Fruit fly (Drosophila melanogaster) whole organism, pupa: ENCODE data around the gene CG33223.
A peak's percentile ranks its signal among the peaks of the same experiment; 100 is the strongest.

ENCODE experiments used
- CG10348 ChIP-seq: fragments of 200-800 bp; sonication (Bioruptor generic); IDR thresholded peaks from 2 replicates; pipeline ENCODE4 v1.3.6; 2022; ENCODE audit warnings: missing biosample characterization, missing genetic modification characterization
- CG12605 ChIP-seq: fragments of 200-800 bp; sonication (Bioruptor generic); IDR thresholded peaks from 2 replicates; pipeline ENCODE4 v1.3.6; 2022; ENCODE audit warnings: missing biosample characterization, missing genetic modification characterization
- CG13204 ChIP-seq: fragments of 200-800 bp; sonication (Bioruptor generic); optimal IDR thresholded peaks from 2 replicates; lab custom pipeline; 2018; ENCODE audit warnings: missing biosample characterization, mild to moderate bottlenecking, missing genetic modification characterization, moderate library complexity
- CG14655 ChIP-seq: fragments of 200-800 bp; sonication (Bioruptor generic); optimal IDR thresholded peaks from 3 replicates; lab custom pipeline; 2017; ENCODE audit warnings: mild to moderate bottlenecking, missing biosample characterization, missing genetic modification reagents, missing genetic modification characterization
- CG15710 ChIP-seq: fragments of 200-800 bp; sonication (Bioruptor generic); optimal IDR thresholded peaks from 2 replicates; lab custom pipeline; 2018; ENCODE audit warnings: missing biosample characterization, mild to moderate bottlenecking, missing genetic modification characterization, moderate library complexity
- CG17806 ChIP-seq: fragments of 200-800 bp; sonication (Bioruptor generic); optimal IDR thresholded peaks from 2 replicates; lab custom pipeline; 2018; ENCODE audit warnings: missing biosample characterization, mild to moderate bottlenecking, missing genetic modification characterization, moderate library complexity
- CG32121 ChIP-seq: fragments of 200-800 bp; sonication (Bioruptor generic); IDR thresholded peaks from 2 replicates; pipeline ENCODE4 v1.3.6; 2022; ENCODE audit warnings: missing biosample characterization, missing genetic modification characterization
- CG34367 ChIP-seq: fragments of 200-800 bp; sonication (Bioruptor generic); optimal IDR thresholded peaks from 2 replicates; lab custom pipeline; 2018; ENCODE audit warnings: missing biosample characterization, mild to moderate bottlenecking, missing genetic modification characterization
- CG4496 ChIP-seq: fragments of 200-800 bp; sonication (Bioruptor generic); IDR thresholded peaks from 3 replicates; pipeline ENCODE4 v1.3.6; 2022; ENCODE audit warnings: missing biosample characterization, missing genetic modification characterization
- CG8159 ChIP-seq: fragments of 200-800 bp; sonication (Bioruptor generic); optimal IDR thresholded peaks from 3 replicates; lab custom pipeline; 2018; ENCODE audit warnings: missing biosample characterization, mild to moderate bottlenecking, missing genetic modification characterization, moderate library complexity
- CG8301 ChIP-seq: fragments of 200-800 bp; sonication (Bioruptor generic); optimal IDR thresholded peaks from 2 replicates; lab custom pipeline; 2018; ENCODE audit warnings: missing biosample characterization, mild to moderate bottlenecking, missing genetic modification characterization
- CG9948 ChIP-seq: fragments of 200-800 bp; sonication (Bioruptor generic); optimal IDR thresholded peaks from 2 replicates; lab custom pipeline; 2018; ENCODE audit warnings: missing biosample characterization, mild to moderate bottlenecking, missing genetic modification characterization, moderate library complexity
- D1 ChIP-seq: fragments of 200-800 bp; sonication (Bioruptor generic); optimal IDR thresholded peaks from 2 replicates; lab custom pipeline; 2018; ENCODE audit warnings: missing biosample characterization, mild to moderate bottlenecking, missing genetic modification characterization, moderate library complexity
- EcR ChIP-seq: fragments of 200-800 bp; sonication (Bioruptor generic); optimal IDR thresholded peaks from 3 replicates; lab custom pipeline; 2019; ENCODE audit warnings: missing biosample characterization, missing genetic modification characterization, mild to moderate bottlenecking, moderate library complexity, missing genetic modification reagents
- Ets98B ChIP-seq: fragments of 200-800 bp; sonication (Bioruptor generic); IDR thresholded peaks from 2 replicates; pipeline ENCODE4 v1.3.6; 2022; ENCODE audit warnings: missing biosample characterization, missing genetic modification characterization
- Pif1A ChIP-seq: fragments of 200-800 bp; sonication (Bioruptor generic); optimal IDR thresholded peaks from 3 replicates; lab custom pipeline; 2016; ENCODE audit warnings: missing biosample characterization, missing genetic modification characterization
- Pif1B ChIP-seq: fragments of 200-800 bp; sonication (Bioruptor generic); optimal IDR thresholded peaks from 3 replicates; lab custom pipeline; 2016; ENCODE audit warnings: missing biosample characterization, missing genetic modification characterization
- Snoo ChIP-seq: fragments of 200-800 bp; sonication (Bioruptor generic); optimal IDR thresholded peaks from 3 replicates; lab custom pipeline; 2017; ENCODE audit warnings: missing biosample characterization, mild to moderate bottlenecking, missing genetic modification characterization, inconsistent platforms
- fd96Ca ChIP-seq: fragments of 200-800 bp; sonication (Bioruptor generic); IDR thresholded peaks from 3 replicates; pipeline ENCODE4 v1.3.6; 2022; ENCODE audit warnings: missing biosample characterization, missing genetic modification characterization
- gl ChIP-seq: fragments of 200-800 bp; sonication (Bioruptor generic); optimal IDR thresholded peaks from 2 replicates; lab custom pipeline; 2018; ENCODE audit warnings: missing biosample characterization, mild to moderate bottlenecking, missing genetic modification characterization
- rn ChIP-seq: fragments of 200-800 bp; sonication (Bioruptor generic); IDR thresholded peaks from 2 replicates; pipeline ENCODE4 v1.3.6; 2022; ENCODE audit warnings: missing biosample characterization, missing genetic modification characterization

CG33223 gene

DNA sequence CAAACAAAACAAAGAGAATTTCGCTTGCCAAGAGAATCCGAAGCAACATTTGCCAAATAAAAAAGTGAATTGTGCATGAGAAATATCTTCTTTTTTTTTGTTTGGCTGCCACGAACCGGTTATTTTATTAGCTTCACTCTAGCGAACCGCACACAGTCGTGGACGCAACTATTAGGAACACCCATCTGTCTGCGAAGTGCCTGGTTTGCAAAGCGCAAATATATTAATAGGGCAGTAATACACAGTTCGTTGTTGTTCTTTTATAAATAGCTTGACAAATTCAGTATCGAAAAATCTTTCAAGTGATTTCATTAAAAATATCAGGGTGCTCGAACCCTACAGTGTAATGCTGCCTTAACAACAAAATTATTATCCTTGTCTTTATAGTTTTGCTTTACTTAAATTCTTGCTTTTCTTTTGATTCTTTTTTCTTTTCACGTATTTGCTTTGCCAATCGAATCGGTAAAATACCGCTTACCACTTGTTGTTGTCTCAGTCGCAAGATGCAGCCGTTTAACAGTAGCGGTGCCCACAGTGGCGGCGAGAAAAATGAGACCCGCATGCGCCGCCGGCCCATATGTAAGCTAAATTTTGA, 7.9 kb upstream of the CG33223 start:
- TF ChIP-seq Pif1A (GFP tag; lab: Kevin White, UChicago) = peak; percentile 56
- peak; percentile 12 for TF ChIP-seq CG17806
- peak; percentile 38 for TF ChIP-seq CG15710 (tag; lab: Kevin White, UChicago)
- no peak for TF ChIP-seq D1
- TF ChIP-seq gl = no peak
- peak; percentile 10 for TF ChIP-seq Pif1B (GFP tag; lab: Kevin White, UChicago)
- TF ChIP-seq CG9948 (tag; lab: Kevin White, UChicago) = peak; percentile 41
- TF ChIP-seq rn (GFP tag; lab: Robert Waterston, UW) = no peak
- TF ChIP-seq EcR = no peak
- TF ChIP-seq CG4496 (GFP tag; lab: Robert Waterston, UW) = no peak; the same call in 2 of the 3 replicates
- TF ChIP-seq Snoo (tag; lab: Kevin White, UChicago) = peak; percentile 10
- 0 out of 2 replicates have a peak, but pooled peaks have one; percentile 21 for TF ChIP-seq CG32121 (GFP tag; lab: Robert Waterston, UW)
- TF ChIP-seq CG13204 = no peak
- TF ChIP-seq CG10348 (GFP tag; lab: Robert Waterston, UW) = no peak
- 0 out of 2 replicates have a peak, but pooled peaks have one; percentile 25 for TF ChIP-seq CG12605 (GFP tag; lab: Robert Waterston, UW)
- TF ChIP-seq CG34367 (tag; lab: Kevin White, UChicago) = peak; percentile 34
- peak; percentile 26; the same call in 1 of the 2 replicates for TF ChIP-seq Ets98B
- peak; percentile 38 for TF ChIP-seq CG14655 (GFP tag; lab: Kevin White, UChicago)
- peak; percentile 44 for TF ChIP-seq CG8301
- peak; percentile 63 for TF ChIP-seq fd96Ca (GFP tag; lab: Robert Waterston, UW)
- peak; percentile 30 for TF ChIP-seq CG8159 (tag; lab: Kevin White, UChicago)

DNA sequence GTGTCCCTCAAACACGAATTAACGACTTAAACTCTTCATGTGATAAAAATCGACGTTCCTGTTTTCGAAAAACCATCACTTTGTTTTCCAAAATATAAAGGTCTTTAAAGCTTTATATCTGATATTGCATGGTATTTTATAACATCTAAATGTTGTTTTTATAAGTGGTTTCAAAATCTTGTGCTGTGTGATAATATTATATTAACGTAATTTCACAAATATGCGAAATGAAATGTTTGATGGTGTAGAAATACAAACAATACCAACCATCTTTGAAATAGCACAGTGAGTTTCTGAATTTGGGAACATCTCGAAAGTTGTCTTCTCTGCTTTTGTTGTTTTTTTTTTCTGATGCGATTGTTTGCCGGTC, 7.3 kb upstream of the CG33223 start:
- TF ChIP-seq CG4496 (GFP tag; lab: Robert Waterston, UW) (no peak), rn (GFP tag; lab: Robert Waterston, UW) (no peak), fd96Ca (GFP tag; lab: Robert Waterston, UW) (no peak), CG8301 (peak; percentile 11), EcR (no peak), CG13204 (no peak), CG8159 (tag; lab: Kevin White, UChicago) (peak; percentile 31), D1 (no peak), Ets98B (no peak), CG17806 (peak; percentile 23), Pif1A (GFP tag; lab: Kevin White, UChicago) (no peak), Pif1B (GFP tag; lab: Kevin White, UChicago) (no peak), CG15710 (tag; lab: Kevin White, UChicago) (peak; percentile 26), gl (no peak), CG32121 (GFP tag; lab: Robert Waterston, UW) (no peak), CG14655 (GFP tag; lab: Kevin White, UChicago) (peak; percentile 13), CG10348 (GFP tag; lab: Robert Waterston, UW) (no peak), CG34367 (tag; lab: Kevin White, UChicago) (no peak), CG9948 (tag; lab: Kevin White, UChicago) (peak; percentile 14), CG12605 (GFP tag; lab: Robert Waterston, UW) (no peak), Snoo (tag; lab: Kevin White, UChicago) (no peak)

DNA sequence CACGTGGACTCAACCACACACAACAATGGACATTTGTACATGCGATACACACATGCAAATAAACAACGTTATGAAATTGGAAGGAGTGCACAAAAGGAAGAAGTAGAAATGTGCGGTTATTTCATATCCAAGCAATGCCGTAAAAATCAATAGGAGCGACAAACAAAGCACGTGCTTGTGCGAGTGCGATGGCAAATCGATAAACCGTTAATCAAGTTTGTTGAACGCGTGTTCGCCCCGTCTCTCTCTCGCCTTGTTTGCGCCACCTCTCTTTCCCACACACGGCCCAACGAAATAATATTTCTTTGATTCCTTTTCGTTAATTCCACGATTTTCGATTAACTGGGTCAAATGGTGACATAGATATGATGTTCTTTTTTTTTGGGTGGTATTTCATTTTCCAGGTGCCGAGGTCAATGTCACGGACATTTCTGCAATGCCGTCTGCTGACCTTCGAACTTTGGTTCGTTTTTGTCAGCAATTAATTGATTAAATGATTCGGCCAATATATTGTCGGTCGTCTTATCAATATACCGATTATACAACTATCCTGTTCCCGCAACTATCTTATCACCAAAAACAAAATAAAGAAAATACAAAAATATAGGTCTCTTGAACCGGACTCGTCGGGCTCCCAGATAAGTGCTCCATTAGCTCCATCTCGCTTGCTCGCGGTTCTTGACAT, 6.7 kb upstream of the CG33223 start:
- no peak for TF ChIP-seq CG8159 (tag; lab: Kevin White, UChicago)
- TF ChIP-seq CG9948 (tag; lab: Kevin White, UChicago) = no peak
- TF ChIP-seq EcR = peak; percentile 52

DNA sequence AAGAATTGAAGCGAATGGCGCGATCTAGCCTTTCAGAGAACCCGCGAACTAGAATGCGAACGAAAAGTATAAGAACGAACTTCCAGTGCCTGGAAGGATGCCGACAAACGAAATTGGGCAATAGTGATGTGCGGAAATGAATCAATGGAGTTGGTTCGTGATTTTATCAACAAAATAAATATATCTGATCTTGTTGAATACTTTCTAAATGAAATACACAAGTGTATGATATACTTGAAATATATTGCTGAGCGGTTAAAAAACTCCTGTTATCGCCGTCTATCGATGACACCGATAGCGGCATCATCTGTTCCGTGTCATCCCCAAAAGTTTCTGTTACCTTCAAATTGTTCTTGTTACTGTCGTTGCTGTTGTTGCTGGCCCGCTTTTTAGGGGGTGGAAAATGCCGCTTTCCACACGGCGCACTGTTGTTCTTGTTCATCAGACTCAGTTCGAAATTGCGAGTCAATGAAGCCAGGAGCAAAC, 5.8 kb upstream of the CG33223 start, which contains the start of gene otu:
otu (minus strand) TSS at position 51 of the 486 bp plus-strand sequence.
- TF ChIP-seq CG12605 (GFP tag; lab: Robert Waterston, UW) (no peak), CG15710 (tag; lab: Kevin White, UChicago) (no peak), CG9948 (tag; lab: Kevin White, UChicago) (no peak), CG34367 (tag; lab: Kevin White, UChicago) (no peak), CG32121 (GFP tag; lab: Robert Waterston, UW) (no peak), CG4496 (GFP tag; lab: Robert Waterston, UW) (no peak), CG14655 (GFP tag; lab: Kevin White, UChicago) (no peak), CG8301 (no peak), CG8159 (tag; lab: Kevin White, UChicago) (no peak), Pif1A (GFP tag; lab: Kevin White, UChicago) (no peak), CG17806 (no peak), Snoo (tag; lab: Kevin White, UChicago) (no peak), EcR (no peak), CG10348 (GFP tag; lab: Robert Waterston, UW) (no peak), Ets98B (no peak), Pif1B (GFP tag; lab: Kevin White, UChicago) (no peak), rn (GFP tag; lab: Robert Waterston, UW) (no peak), CG13204 (no peak), D1 (no peak)

DNA sequence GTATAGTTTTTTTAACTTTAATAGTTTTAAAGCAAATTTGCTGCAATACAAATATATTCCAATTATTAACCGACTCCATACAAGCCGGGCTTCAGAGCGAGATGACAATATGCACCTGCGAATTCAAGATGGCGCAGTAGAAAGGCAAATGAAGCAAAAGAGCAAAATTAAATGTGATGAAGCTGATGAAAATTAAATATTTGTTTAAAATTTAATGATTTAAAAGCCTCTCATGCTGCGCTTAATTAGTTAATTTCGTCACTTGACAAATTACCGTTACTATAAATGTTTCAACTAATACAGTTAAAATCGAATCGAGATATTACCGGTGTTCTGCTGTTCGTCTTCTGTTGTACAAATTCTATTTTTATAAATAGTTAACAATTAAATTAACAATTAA, 5.4 kb upstream of the CG33223 start, which contains the start of gene CG33181:
CG33181 (plus strand) TSS at position 301 of the 400 bp plus-strand sequence.
- TF ChIP-seq CG13204 (no peak), CG12605 (GFP tag; lab: Robert Waterston, UW) (no peak), CG17806 (no peak), CG32121 (GFP tag; lab: Robert Waterston, UW) (no peak), CG8301 (no peak), CG4496 (GFP tag; lab: Robert Waterston, UW) (no peak), fd96Ca (GFP tag; lab: Robert Waterston, UW) (no peak), CG8159 (tag; lab: Kevin White, UChicago) (no peak), Pif1A (GFP tag; lab: Kevin White, UChicago) (no peak), CG34367 (tag; lab: Kevin White, UChicago) (no peak), CG14655 (GFP tag; lab: Kevin White, UChicago) (no peak), Ets98B (no peak), rn (GFP tag; lab: Robert Waterston, UW) (no peak), Snoo (tag; lab: Kevin White, UChicago) (no peak), CG9948 (tag; lab: Kevin White, UChicago) (no peak)
